Fruit fly (Drosophila melanogaster) whole organism, wandering third instar larva: ENCODE measurements around the gene Shmt.

Experiments used
- Dfd ChIP-seq: fragments of >200 bp; optimal IDR thresholded peaks from 2 replicates; lab custom pipeline; 2017; ENCODE audit warnings: missing biosample characterization, missing genetic modification characterization
- Dif ChIP-seq: fragments of 200-275, 200-300 bp; sonication (Bioruptor generic); optimal IDR thresholded peaks from 2 replicates; lab custom pipeline; 2018; ENCODE audit warnings: missing biosample characterization, missing genetic modification characterization; ENCODE audit not compliant: partially characterized antibody
- HLH106 ChIP-seq: fragments of 200-800 bp; optimal IDR thresholded peaks from 3 replicates; lab custom pipeline; 2019; ENCODE audit warnings: missing biosample characterization, mild to moderate bottlenecking, missing genetic modification characterization, moderate library complexity
- Jra ChIP-seq: sonication (Bioruptor generic); optimal IDR thresholded peaks from 2 replicates; lab custom pipeline; 2016; ENCODE audit warnings: missing biosample characterization, missing genetic modification characterization
- Mio ChIP-seq: sonication (Bioruptor generic); optimal IDR thresholded peaks from 2 replicates; lab custom pipeline; 2016; ENCODE audit warnings: missing biosample characterization, missing genetic modification characterization
- br ChIP-seq: fragments of 200-800 bp; sonication (Bioruptor generic); optimal IDR thresholded peaks from 2 replicates; lab custom pipeline; 2016; ENCODE audit warnings: missing biosample characterization, missing genetic modification characterization
- dsf ChIP-seq: sonication (Bioruptor generic); optimal IDR thresholded peaks from 2 replicates; lab custom pipeline; 2016; ENCODE audit warnings: missing biosample characterization, missing genetic modification characterization, borderline replicate concordance
- foxo ChIP-seq, 2 experiments: fragments of 200-800 bp; sonication (Bioruptor generic); optimal IDR thresholded peaks; 2 replicates in 1 of 2; 3 replicates in 1 of 2; lab custom pipeline; 2016 to 2017; ENCODE audit warnings: missing biosample characterization in 2 of 2, missing genetic modification characterization in 2 of 2
- fru ChIP-seq: fragments of 200-800 bp; sonication (Bioruptor generic); optimal IDR thresholded peaks from 3 replicates; lab custom pipeline; 2016; ENCODE audit warnings: missing biosample characterization, mild to moderate bottlenecking, missing genetic modification characterization
- h ChIP-seq: fragments of 200-800 bp; sonication (Bioruptor generic); optimal IDR thresholded peaks from 3 replicates; lab custom pipeline; 2016; ENCODE audit warnings: missing biosample characterization, mild to moderate bottlenecking, missing genetic modification characterization
- pan ChIP-seq: fragments of >200 bp; optimal IDR thresholded peaks from 2 replicates; lab custom pipeline; 2017
- psq ChIP-seq: fragments of 200-800 bp; sonication (Bioruptor generic); optimal IDR thresholded peaks from 3 replicates; lab custom pipeline; 2017; ENCODE audit warnings: missing biosample characterization, mild to moderate bottlenecking, missing genetic modification characterization, moderate library complexity
- tai ChIP-seq: sonication (Bioruptor generic); optimal IDR thresholded peaks from 2 replicates; lab custom pipeline; 2016; ENCODE audit warnings: missing biosample characterization, missing genetic modification characterization
- woc ChIP-seq: sonication (Bioruptor generic); optimal IDR thresholded peaks from 2 replicates; lab custom pipeline; 2016; ENCODE audit warnings: missing biosample characterization, mild to moderate bottlenecking, missing genetic modification characterization

DNA sequence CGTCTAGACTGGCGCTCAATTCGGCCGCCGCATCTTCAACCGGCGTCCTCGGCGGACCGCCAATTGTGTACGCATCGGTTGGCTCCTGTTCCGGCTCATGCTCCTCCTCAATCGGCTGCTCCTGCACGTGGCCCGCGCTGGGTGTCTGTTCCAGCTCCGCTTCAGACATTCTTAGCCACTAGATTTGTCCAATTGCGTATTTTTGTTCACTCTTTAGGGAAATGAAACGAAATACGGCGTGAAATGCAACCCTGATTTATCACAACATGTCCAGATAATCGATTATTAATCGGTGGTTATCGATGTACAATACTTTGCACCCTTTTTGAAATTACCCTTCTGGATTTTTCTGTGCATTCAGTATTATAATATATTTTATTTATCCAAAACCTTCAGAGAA, 40.0 kb downstream of the Shmt start, which contains the start of gene mof:
- TF ChIP-seq h (GFP tag; lab: Kevin White, UChicago), result no peak
- no peak for TF ChIP-seq fru (GFP tag; lab: Kevin White, UChicago)
- no peak for TF ChIP-seq tai (GFP tag; lab: Kevin White, UChicago)
- TF ChIP-seq Dfd (GFP tag; lab: Kevin White, UChicago), result no peak
- TF ChIP-seq dsf (GFP tag; lab: Kevin White, UChicago), result no peak
- TF ChIP-seq br, result no peak
- TF ChIP-seq Dif, result no peak
- no peak for TF ChIP-seq Mio (GFP tag; lab: Kevin White, UChicago)
- TF ChIP-seq woc (GFP tag; lab: Kevin White, UChicago), result no peak
- TF ChIP-seq foxo (GFP tag; optimal IDR thresholded peaks at IDR 0.05; lab: Kevin White, UChicago), result no peak
- TF ChIP-seq HLH106 (tag; lab: Kevin White, UChicago), result no peak
- no peak for TF ChIP-seq pan (lab: Kevin White, UChicago)
- TF ChIP-seq psq, result no peak
- TF ChIP-seq Jra (GFP tag; lab: Kevin White, UChicago), result no peak
